Fruit fly (Drosophila melanogaster) whole organism, embryonic: ENCODE data around the gene Ctr1A.

Source experiments
- BEAF-32 ChIP-seq: fragments of 200-800 bp; sonication (Bioruptor generic); optimal IDR thresholded peaks from 3 replicates; lab custom pipeline; 2017; ENCODE audit warnings: missing biosample characterization, missing genetic modification characterization, mild to moderate bottlenecking, moderate library complexity, missing genetic modification reagents
- Bgb ChIP-seq: fragments of 200-800 bp; sonication (Bioruptor generic); IDR thresholded peaks from 2 replicates; pipeline ENCODE4 v1.3.6; 2022; ENCODE audit warnings: missing biosample characterization, missing genetic modification characterization; ENCODE audit not compliant: partially characterized antibody
- CG10147 ChIP-seq: fragments of 200-800 bp; sonication (Bioruptor generic); optimal IDR thresholded peaks from 2 replicates; lab custom pipeline; 2019; ENCODE audit warnings: missing biosample characterization, mild to moderate bottlenecking, missing genetic modification characterization, moderate library complexity
- CG10654 ChIP-seq: fragments of 200-800 bp; sonication (Bioruptor generic); optimal IDR thresholded peaks from 2 replicates; lab custom pipeline; 2016; ENCODE audit warnings: missing biosample characterization, missing genetic modification characterization
- CG11093 ChIP-seq: fragments of 200-800 bp; sonication (Bioruptor generic); IDR thresholded peaks from 3 replicates; pipeline ENCODE4 v1.3.6; 2022; ENCODE audit warnings: missing biosample characterization, missing genetic modification characterization
- CG12299 ChIP-seq: fragments of 200-800 bp; sonication (Bioruptor generic); optimal IDR thresholded peaks from 2 replicates; lab custom pipeline; 2018; ENCODE audit warnings: missing biosample characterization, mild to moderate bottlenecking, missing genetic modification characterization
- CG16863 ChIP-seq: fragments of 200-800 bp; sonication (Bioruptor generic); optimal IDR thresholded peaks from 3 replicates; lab custom pipeline; 2016; ENCODE audit warnings: missing biosample characterization, missing genetic modification characterization
- CG2116 ChIP-seq: fragments of 200-800 bp; sonication (Bioruptor generic); optimal IDR thresholded peaks from 3 replicates; lab custom pipeline; 2018; ENCODE audit warnings: missing biosample characterization, mild to moderate bottlenecking, missing genetic modification characterization
- CG2202 ChIP-seq: fragments of 200-800 bp; sonication (Bioruptor generic); optimal IDR thresholded peaks from 2 replicates; lab custom pipeline; 2018; ENCODE audit warnings: missing biosample characterization, mild to moderate bottlenecking, missing genetic modification characterization
- CG31388 ChIP-seq: fragments of 200-800 bp; sonication (Bioruptor generic); optimal IDR thresholded peaks from 2 replicates; lab custom pipeline; 2016; ENCODE audit warnings: missing biosample characterization, missing genetic modification characterization
- CG31441 ChIP-seq: fragments of 200-800 bp; sonication (Bioruptor generic); IDR thresholded peaks from 2 replicates; pipeline ENCODE4 v1.3.6; 2022; ENCODE audit warnings: missing biosample characterization, missing genetic modification characterization
- CG3281 ChIP-seq: fragments of 200-800 bp; sonication (Bioruptor generic); optimal IDR thresholded peaks from 3 replicates; lab custom pipeline; 2017; ENCODE audit warnings: missing biosample characterization, mild to moderate bottlenecking, missing genetic modification characterization
- CG34224 ChIP-seq: fragments of 200-800 bp; sonication (Bioruptor generic); IDR thresholded peaks from 3 replicates; pipeline ENCODE4 v1.3.6; 2022; ENCODE audit warnings: missing biosample characterization, missing genetic modification characterization; ENCODE audit not compliant: partially characterized antibody
- CG4820 ChIP-seq: fragments of 200-800 bp; sonication (Bioruptor generic); optimal IDR thresholded peaks from 3 replicates; lab custom pipeline; 2016; ENCODE audit warnings: missing biosample characterization, missing genetic modification characterization
- CG4854 ChIP-seq: fragments of 200-800 bp; sonication (Bioruptor generic); optimal IDR thresholded peaks from 2 replicates; lab custom pipeline; 2016; ENCODE audit warnings: missing biosample characterization, missing genetic modification characterization, inconsistent platforms
- CG7928 ChIP-seq: fragments of 200-800 bp; sonication (Bioruptor generic); optimal IDR thresholded peaks from 2 replicates; lab custom pipeline; 2017; ENCODE audit warnings: missing biosample characterization, mild to moderate bottlenecking, missing genetic modification characterization
- CG8089 ChIP-seq: fragments of 200-800 bp; sonication (Bioruptor generic); optimal IDR thresholded peaks from 3 replicates; lab custom pipeline; 2016; ENCODE audit warnings: missing biosample characterization, missing genetic modification characterization
- CG8765 ChIP-seq: fragments of 200-800 bp; sonication (Bioruptor generic); IDR thresholded peaks from 2 replicates; pipeline ENCODE4 v1.3.6; 2022; ENCODE audit warnings: missing biosample characterization, missing genetic modification characterization
- Dad ChIP-seq: fragments of 200-800 bp; sonication (Bioruptor generic); optimal IDR thresholded peaks from 3 replicates; lab custom pipeline; 2016; ENCODE audit warnings: missing biosample characterization, missing genetic modification characterization
- Dp ChIP-seq: fragments of 200-800 bp; sonication (Bioruptor generic); optimal IDR thresholded peaks from 2 replicates; lab custom pipeline; 2018; ENCODE audit warnings: missing biosample characterization, mild to moderate bottlenecking, missing genetic modification characterization, moderate library complexity
- E2f2 ChIP-seq: fragments of 200-800 bp; sonication (Bioruptor generic); IDR thresholded peaks from 2 replicates; pipeline ENCODE4 v1.3.6; 2022; ENCODE audit warnings: missing biosample characterization, missing genetic modification characterization
- HLH54F ChIP-seq: fragments of 200-800 bp; sonication (Bioruptor generic); optimal IDR thresholded peaks from 3 replicates; lab custom pipeline; 2016; ENCODE audit warnings: missing biosample characterization, missing genetic modification characterization
- Jarid2 ChIP-seq: fragments of 200-800 bp; sonication (Bioruptor generic); optimal IDR thresholded peaks from 3 replicates; lab custom pipeline; 2017; ENCODE audit warnings: mild to moderate bottlenecking, missing biosample characterization, missing genetic modification reagents, missing genetic modification characterization
- Kr ChIP-seq: fragments of 200-800 bp; sonication (Bioruptor generic); optimal IDR thresholded peaks from 2 replicates; lab custom pipeline; 2017; ENCODE audit warnings: missing biosample characterization, mild to moderate bottlenecking, missing genetic modification characterization
- Lhr ChIP-seq: fragments of 200-800 bp; sonication (Bioruptor generic); optimal IDR thresholded peaks from 3 replicates; lab custom pipeline; 2017; ENCODE audit warnings: mild to moderate bottlenecking, missing biosample characterization, missing genetic modification reagents, missing genetic modification characterization
- MBD-R2 ChIP-seq: fragments of 200-800 bp; sonication (Bioruptor generic); IDR thresholded peaks from 2 replicates; pipeline ENCODE4 v1.3.6; 2022; ENCODE audit warnings: missing biosample characterization, missing genetic modification characterization
- Mes4 ChIP-seq: fragments of 200-800 bp; sonication (Bioruptor generic); optimal IDR thresholded peaks from 2 replicates; lab custom pipeline; 2016; ENCODE audit warnings: missing biosample characterization, missing genetic modification characterization
- Mrtf ChIP-seq: fragments of 200-800 bp; sonication (Bioruptor generic); IDR thresholded peaks from 3 replicates; pipeline ENCODE4 v1.3.6; 2022; ENCODE audit warnings: missing biosample characterization, missing genetic modification characterization
- NC2α ChIP-seq: fragments of 200-800 bp; sonication (Bioruptor generic); optimal IDR thresholded peaks from 2 replicates; lab custom pipeline; 2016; ENCODE audit warnings: missing biosample characterization, missing genetic modification characterization
- Opbp ChIP-seq: fragments of 200-800 bp; sonication (Bioruptor generic); IDR thresholded peaks from 3 replicates; pipeline ENCODE4 v1.3.6; 2022; ENCODE audit warnings: missing biosample characterization, missing genetic modification characterization; ENCODE audit not compliant: partially characterized antibody
- Ravus ChIP-seq: fragments of 200-800 bp; sonication (Bioruptor generic); IDR thresholded peaks from 2 replicates; pipeline ENCODE4 v1.3.6; 2022; ENCODE audit warnings: missing biosample characterization, missing genetic modification characterization
- Sry-δ ChIP-seq: fragments of 200-800 bp; sonication (Bioruptor generic); optimal IDR thresholded peaks from 2 replicates; lab custom pipeline; 2016; ENCODE audit warnings: missing biosample characterization, missing genetic modification characterization
- Usf ChIP-seq: fragments of 200-800 bp; sonication (Bioruptor generic); optimal IDR thresholded peaks from 2 replicates; lab custom pipeline; 2017; ENCODE audit warnings: missing genotype, missing biosample characterization, missing genetic modification characterization
- aop ChIP-seq: fragments of 200-800 bp; sonication (Bioruptor generic); IDR thresholded peaks from 2 replicates; pipeline ENCODE4 v1.3.6; 2022; ENCODE audit warnings: missing biosample characterization, missing genetic modification characterization
- ato ChIP-seq: fragments of 200-800 bp; sonication (Bioruptor generic); IDR thresholded peaks from 2 replicates; pipeline ENCODE4 v1.3.6; 2022; ENCODE audit warnings: missing biosample characterization, missing genetic modification characterization; ENCODE audit not compliant: partially characterized antibody
- dati ChIP-seq: fragments of 200-800 bp; sonication (Bioruptor generic); IDR thresholded peaks from 2 replicates; pipeline ENCODE4 v1.3.6; 2022; ENCODE audit warnings: missing biosample characterization, missing genetic modification characterization
- exex ChIP-seq: fragments of 200-800 bp; sonication (Bioruptor generic); optimal IDR thresholded peaks from 4 replicates; lab custom pipeline; 2018; ENCODE audit warnings: missing biosample characterization, mild to moderate bottlenecking, missing genetic modification characterization, moderate library complexity
- hb ChIP-seq: fragments of 200-800 bp; sonication (Bioruptor generic); IDR thresholded peaks from 3 replicates; pipeline ENCODE4 v1.3.6; 2022; ENCODE audit warnings: missing biosample characterization, missing genetic modification characterization; ENCODE audit not compliant: partially characterized antibody
- hkb ChIP-seq, 2 experiments: fragments of 200-800 bp in 1 of 2; fragments of >200 bp in 1 of 2; sonication (Bioruptor generic) in 1 of 2; IDR thresholded peaks in 1 of 2; optimal IDR thresholded peaks in 1 of 2; 2 replicates each; pipeline versions ENCODE4 v1.3.6 to Lab custom; 2017 to 2022; ENCODE audit warnings: missing biosample characterization in 1 of 2, missing genetic modification characterization in 1 of 2
- ken ChIP-seq: fragments of 200-800 bp; sonication (Bioruptor generic); IDR thresholded peaks from 3 replicates; pipeline ENCODE4 v1.3.6; 2022; ENCODE audit warnings: missing biosample characterization, missing genetic modification characterization
- nerfin-2 ChIP-seq: fragments of 200-800 bp; sonication (Bioruptor generic); IDR thresholded peaks from 2 replicates; pipeline ENCODE4 v1.3.6; 2022; ENCODE audit warnings: missing biosample characterization, missing genetic modification characterization; ENCODE audit not compliant: partially characterized antibody
- nmo ChIP-seq: fragments of 200-800 bp; sonication (Bioruptor generic); optimal IDR thresholded peaks from 2 replicates; lab custom pipeline; 2018; ENCODE audit warnings: missing biosample characterization, mild to moderate bottlenecking, missing genetic modification characterization, moderate library complexity
- pfk ChIP-seq: fragments of 200-800 bp; sonication (Bioruptor generic); optimal IDR thresholded peaks from 2 replicates; lab custom pipeline; 2018; ENCODE audit warnings: missing biosample characterization, mild to moderate bottlenecking, missing genetic modification characterization, moderate library complexity
- pnt ChIP-seq: fragments of 200-800 bp; sonication (Bioruptor generic); optimal IDR thresholded peaks from 3 replicates; lab custom pipeline; 2016; ENCODE audit warnings: missing biosample characterization, missing genetic modification characterization
- pzg ChIP-seq: fragments of 200-800 bp; sonication (Bioruptor generic); optimal IDR thresholded peaks from 3 replicates; lab custom pipeline; 2018; ENCODE audit warnings: missing biosample characterization, mild to moderate bottlenecking, missing genetic modification characterization, moderate library complexity
- sc ChIP-seq, 3 experiments: fragments of >200 bp in 2 of 3; fragments of 200-800 bp in 1 of 3; sonication (Bioruptor generic) in 1 of 3; optimal IDR thresholded peaks; 2 replicates in 2 of 3; 3 replicates in 1 of 3; lab custom pipeline; 2017; ENCODE audit warnings: mild to moderate bottlenecking in 1 of 3, missing biosample characterization in 1 of 3, missing genetic modification characterization in 1 of 3, missing genetic modification reagents in 1 of 3
- stwl ChIP-seq: fragments of 200-800 bp; sonication (Bioruptor generic); optimal IDR thresholded peaks from 3 replicates; lab custom pipeline; 2018; ENCODE audit warnings: missing biosample characterization, mild to moderate bottlenecking, missing genetic modification characterization, moderate library complexity
- unc-4 ChIP-seq: fragments of 200-800 bp; sonication (Bioruptor generic); IDR thresholded peaks from 2 replicates; pipeline ENCODE4 v1.3.6; 2022; ENCODE audit warnings: missing biosample characterization, missing genetic modification characterization; ENCODE audit not compliant: partially characterized antibody
- vfl ChIP-seq: fragments of 200-800 bp; sonication (Bioruptor generic); optimal IDR thresholded peaks from 2 replicates; lab custom pipeline; 2016; ENCODE audit warnings: missing biosample characterization, missing genetic modification characterization

Ctr1A gene

DNA sequence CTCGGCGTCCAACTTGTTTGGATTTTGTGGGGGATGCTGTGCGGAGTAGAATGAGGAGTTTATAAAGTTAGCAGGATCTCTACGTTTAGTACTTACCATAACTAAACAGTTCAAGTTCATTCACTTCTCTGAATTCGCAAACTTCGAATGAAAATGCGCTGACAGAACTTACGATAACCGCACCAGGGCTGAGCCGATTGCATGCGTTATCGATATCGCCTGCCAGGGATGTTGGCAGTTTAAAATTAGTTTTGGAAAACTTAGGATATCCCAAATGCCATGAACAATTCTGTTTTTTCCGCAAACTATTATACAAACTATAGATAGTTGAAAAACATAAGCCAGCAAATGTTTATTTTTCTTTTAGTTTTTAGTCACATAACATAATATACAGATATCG, 25.8 kb downstream of the Ctr1A start, which contains the start of gene CG44303 (continued):
- no peak for TF ChIP-seq Mes4
- TF ChIP-seq Bgb (GFP tag; lab: Robert Waterston, UW), result peak; percentile 65
- TF ChIP-seq Jarid2 (GFP tag; lab: Kevin White, UChicago), result no peak
- TF ChIP-seq MBD-R2 (GFP tag; lab: Robert Waterston, UW), result peak; percentile 35; the same call in 1 of the 2 replicates
- no peak for TF ChIP-seq CG4854 (GFP tag; lab: Kevin White, UChicago)
- TF ChIP-seq CG8089 (GFP tag; lab: Kevin White, UChicago), result no peak
- no peak for TF ChIP-seq pfk
- TF ChIP-seq CG7928, result peak; percentile 83
- TF ChIP-seq CG31441 (GFP tag; lab: Robert Waterston, UW), result no peak
- TF ChIP-seq CG4820, result no peak
- peak; percentile 29 for TF ChIP-seq Sry-δ (GFP tag; lab: Kevin White, UChicago)
- TF ChIP-seq CG16863 (GFP tag; lab: Kevin White, UChicago), result no peak
- no peak for TF ChIP-seq CG3281
- TF ChIP-seq pzg, result peak; percentile 28
- TF ChIP-seq Opbp, result peak; percentile 69; the same call in 2 of the 3 replicates
- no peak for TF ChIP-seq Mrtf
- TF ChIP-seq CG10654 (GFP tag; lab: Kevin White, UChicago), result no peak
- no peak for TF ChIP-seq ken (GFP tag; lab: Robert Waterston, UW)
- no peak for TF ChIP-seq HLH54F
- TF ChIP-seq ato (GFP tag; lab: Robert Waterston, UW), result peak; percentile 79
- peak; percentile 76; the same call in 2 of the 3 replicates for TF ChIP-seq hb (GFP tag; lab: Robert Waterston, UW)
- no peak for TF ChIP-seq CG12299 (tag; lab: Kevin White, UChicago)
- 0 out of 2 replicates have a peak, but pooled peaks have one; percentile 23 for TF ChIP-seq unc-4
- no peak for TF ChIP-seq vfl (GFP tag; lab: Kevin White, UChicago)
- TF ChIP-seq dati (GFP tag; lab: Robert Waterston, UW), result no peak
- TF ChIP-seq NC2α (GFP tag; lab: Kevin White, UChicago), result no peak
- TF ChIP-seq CG8765, result no peak
- TF ChIP-seq stwl, result peak; percentile 31
- no peak for TF ChIP-seq Ravus
- peak; percentile 78 for TF ChIP-seq nerfin-2 (GFP tag; lab: Robert Waterston, UW)
- no peak for TF ChIP-seq Usf (GFP tag; lab: Kevin White, UChicago)
- TF ChIP-seq CG2116 (GFP tag; lab: Kevin White, UChicago), result peak; percentile 61
- TF ChIP-seq Kr (GFP tag; lab: Kevin White, UChicago), result no peak
- peak; percentile 71 for TF ChIP-seq Dp (GFP tag; lab: Kevin White, UChicago)
- TF ChIP-seq CG31388 (GFP tag; lab: Kevin White, UChicago), result no peak
- TF ChIP-seq exex (tag; lab: Kevin White, UChicago), result no peak
- TF ChIP-seq CG10147 (GFP tag; lab: Kevin White, UChicago), result no peak
- TF ChIP-seq E2f2 (GFP tag; lab: Robert Waterston, UW), result peak; percentile 79
- no peak for TF ChIP-seq hkb (optimal IDR thresholded peaks at IDR 0.05; lab: Kevin White, UChicago)
- TF ChIP-seq hkb (GFP tag; IDR thresholded peaks at IDR 0.05; lab: Robert Waterston, UW), result no peak
- TF ChIP-seq nmo (GFP tag; lab: Kevin White, UChicago), result no peak
- TF ChIP-seq Lhr (GFP tag; lab: Kevin White, UChicago), result no peak
- TF ChIP-seq CG11093 (GFP tag; lab: Robert Waterston, UW), result no peak
- TF ChIP-seq BEAF-32 (GFP tag; lab: Kevin White, UChicago), result peak; percentile 30
- TF ChIP-seq CG2202, result no peak
- no peak for TF ChIP-seq Dad
- TF ChIP-seq aop (GFP tag; lab: Robert Waterston, UW), result no peak
- peak; percentile 60; the same call in 2 of the 3 replicates for TF ChIP-seq CG34224 (GFP tag; lab: Robert Waterston, UW)
- TF ChIP-seq sc (optimal IDR thresholded peaks at IDR 0.05; lab: Kevin White, UChicago), result no peak
- no peak for TF ChIP-seq sc (GFP tag; optimal IDR thresholded peaks at IDR 0.05; lab: Kevin White, UChicago)
- no peak for TF ChIP-seq pnt (GFP tag; lab: Kevin White, UChicago)
